Fruit fly (Drosophila melanogaster): ENCODE measurements around the gene CG5646.
A peak's percentile ranks its signal among the peaks of the same experiment; 100 is the strongest.

The CG5646 gene

DNA sequence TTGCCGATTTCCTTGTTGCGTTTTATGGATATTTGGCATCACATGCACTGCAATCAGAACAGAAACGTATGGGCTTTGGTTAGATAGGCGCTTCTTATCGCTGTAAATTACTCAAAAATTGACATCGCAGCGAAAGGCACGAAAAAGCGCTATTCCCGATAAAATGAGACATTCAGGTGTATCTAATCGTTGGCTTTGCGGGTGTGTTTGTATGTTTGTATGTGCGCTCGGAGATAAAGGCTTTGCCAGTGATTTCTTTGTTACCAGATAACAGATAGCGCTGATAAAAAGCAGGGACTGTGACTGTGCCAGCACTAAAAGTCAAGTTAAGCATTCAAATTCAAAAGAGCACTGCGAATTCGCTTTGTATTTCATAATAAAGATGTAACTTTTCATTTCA is 7.4 kb upstream of the CG5646 start (continued):
- no peak for TF ChIP-seq nerfin-2 (GFP tag; IDR thresholded peaks at IDR 0.05; ENCODE audit: partially characterized antibody)
- peak; percentile 76 for TF ChIP-seq GATAe (GFP tag; conservative IDR thresholded peaks at IDR 0.05)
- TF ChIP-seq grn (GFP tag; optimal IDR thresholded peaks at IDR 0.05) = peak; percentile 46
- TF ChIP-seq CG42726 (GFP tag; IDR thresholded peaks at IDR 0.05; ENCODE audit: partially characterized antibody) = no peak
- TF ChIP-seq CG8089 (GFP tag; optimal IDR thresholded peaks at IDR 0.05) = no peak
- no peak for TF ChIP-seq dimm (GFP tag; IDR thresholded peaks at IDR 0.05)
- no peak for TF ChIP-seq jumu (GFP tag; optimal IDR thresholded peaks at IDR 0.05)
- 0 out of 3 replicates have a peak, but pooled peaks have one; percentile 12 for TF ChIP-seq so (GFP tag; IDR thresholded peaks at IDR 0.05)
- no peak for TF ChIP-seq NFAT (GFP tag; IDR thresholded peaks at IDR 0.05)
- no peak for TF ChIP-seq CG9817 (tag; optimal IDR thresholded peaks at IDR 0.05)

- TF ChIP-seq hb (GFP tag; IDR thresholded peaks at IDR 0.05; ENCODE audit: partially characterized antibody) = no peak
- TF ChIP-seq sim (GFP tag; IDR thresholded peaks at IDR 0.05) = no peak
- TF ChIP-seq cwo (GFP tag; optimal IDR thresholded peaks at IDR 0.05) = no peak
- peak; percentile 40 for TF ChIP-seq CG8290 (GFP tag; optimal IDR thresholded peaks at IDR 0.05)
- TF ChIP-seq CG8290 (tag; optimal IDR thresholded peaks at IDR 0.05) = peak in 1 of 2 experiments; percentile 82
- TF ChIP-seq gsb-n (tag; optimal IDR thresholded peaks at IDR 0.05) = no peak
- TF ChIP-seq CG33557 (GFP tag; optimal IDR thresholded peaks at IDR 0.05) = no peak
- no peak for TF ChIP-seq Blimp-1 (GFP tag; optimal IDR thresholded peaks at IDR 0.05)
- no peak for TF ChIP-seq Hr51 (GFP tag; optimal IDR thresholded peaks at IDR 0.05)
- TF ChIP-seq CG2712 (tag; optimal IDR thresholded peaks at IDR 0.05) = peak; percentile 50
- peak; percentile 47 for TF ChIP-seq nmo (GFP tag; optimal IDR thresholded peaks at IDR 0.05)
- no peak for TF ChIP-seq pum (GFP tag; optimal IDR thresholded peaks at IDR 0.05)
- TF ChIP-seq CG34376 (GFP tag; optimal IDR thresholded peaks at IDR 0.05) = peak; percentile 25
- TF ChIP-seq dm (GFP tag; optimal IDR thresholded peaks at IDR 0.05) = peak; percentile 1
- no peak for TF ChIP-seq CG2120 (GFP tag; optimal IDR thresholded peaks at IDR 0.05)
- TF ChIP-seq CG4282 (GFP tag; optimal IDR thresholded peaks at IDR 0.05) = no peak
- TF ChIP-seq p53 (GFP tag; optimal IDR thresholded peaks at IDR 0.05) = peak; percentile 10
- 0 out of 2 replicates have a peak, but pooled peaks have one; percentile 2 for TF ChIP-seq crol (GFP tag; IDR thresholded peaks at IDR 0.05)
- TF ChIP-seq crp (GFP tag; optimal IDR thresholded peaks at IDR 0.05) = no peak
- TF ChIP-seq Atf6 (GFP tag; IDR thresholded peaks at IDR 0.05) = no peak
- TF ChIP-seq CG32767 (GFP tag; IDR thresholded peaks at IDR 0.05) = peak; percentile 39; the same call in 1 of the 2 replicates
- peak; percentile 22 for TF ChIP-seq sug (tag; optimal IDR thresholded peaks at IDR 0.05)
- TF ChIP-seq CG12659 (GFP tag; optimal IDR thresholded peaks at IDR 0.05) = peak; percentile 73
- TF ChIP-seq CG17359 (tag; optimal IDR thresholded peaks at IDR 0.05) = no peak
- no peak for TF ChIP-seq jing (GFP tag; optimal IDR thresholded peaks at IDR 0.05)
- peak; percentile 59 for TF ChIP-seq CG18011 (GFP tag; optimal IDR thresholded peaks at IDR 0.05)
- peak; percentile 5 for TF ChIP-seq Sin3A (optimal IDR thresholded peaks at IDR 0.05)
- no peak for TF ChIP-seq CG13424 (tag; optimal IDR thresholded peaks at IDR 0.05)
- peak; percentile 69 for TF ChIP-seq CTCF (GFP tag; optimal IDR thresholded peaks at IDR 0.05)
- TF ChIP-seq Drgx (GFP tag; IDR thresholded peaks at IDR 0.05) = no peak
- TF ChIP-seq scrt (GFP tag; optimal IDR thresholded peaks at IDR 0.05) = no peak
- TF ChIP-seq gsb (GFP tag; IDR thresholded peaks at IDR 0.05) = no peak
- TF ChIP-seq CG10979 (tag; optimal IDR thresholded peaks at IDR 0.05) = no peak
- peak; percentile 70 for TF ChIP-seq CG13624 (GFP tag; optimal IDR thresholded peaks at IDR 0.05)
- no peak for TF ChIP-seq CG15269 (tag; optimal IDR thresholded peaks at IDR 0.05)
- no peak for TF ChIP-seq nerfin-1 (tag; optimal IDR thresholded peaks at IDR 0.05)
- TF ChIP-seq Nf-YA (GFP tag; IDR thresholded peaks at IDR 0.05) = no peak
- peak; percentile 1 for TF ChIP-seq maf-S (GFP tag; optimal IDR thresholded peaks at IDR 0.05)
- TF ChIP-seq CG2116 (GFP tag; optimal IDR thresholded peaks at IDR 0.05) = peak; percentile 39
- TF ChIP-seq Med (GFP tag) = peak; percentile 92
These were observed 2.3 kb downstream of the CG5646 start, which contains the start of gene Klp98A for dm6 chr3R:27558660-27559319. TSS of gene Klp98A (minus strand) at chr3R:27559145.

Data from whole organism, embryonic.